Worm (Caenorhabditis elegans) whole organism, midembryonic: Measurements from ENCODE around the gene far-1.

Source experiments
- T22C8.4 ChIP-seq: fragments of 200-800 bp; sonication (Bioruptor generic); IDR thresholded peaks from 2 replicates; pipeline ENCODE4 v1.3.6; 2022; ENCODE audit warnings: missing genetic modification characterization, missing compliant biosample characterization
- cog-1 ChIP-seq: sonication (generic microtip); optimal IDR thresholded peaks from 2 replicates; lab custom pipeline; 2016; ENCODE audit warnings: missing genetic modification characterization, missing compliant biosample characterization
- flt-1 ChIP-seq: fragments of 200-800 bp; sonication (Bioruptor generic); IDR thresholded peaks from 2 replicates; pipeline ENCODE4 v1.3.6; 2022; ENCODE audit warnings: missing genetic modification characterization, missing compliant biosample characterization
- klf-2 ChIP-seq: fragments of 200-800 bp; sonication (Bioruptor generic); conservative IDR thresholded peaks from 2 replicates; pipeline ENCODE4 v1.3.6; 2022; ENCODE audit warnings: missing genetic modification reagents, missing genetic modification characterization, missing compliant biosample characterization
- med-1 ChIP-seq: sonication (generic microtip); optimal IDR thresholded peaks from 2 replicates; lab custom pipeline; 2017; ENCODE audit warnings: missing genetic modification characterization, mild to moderate bottlenecking, missing compliant biosample characterization, antibody characterized with exemption, missing genetic modification reagents; ENCODE audit not compliant: insufficient read depth
- ref-1 ChIP-seq: fragments of 200-800 bp; sonication (Bioruptor generic); conservative IDR thresholded peaks from 2 replicates; pipeline ENCODE4 v1.3.6; 2022; ENCODE audit warnings: missing genetic modification reagents, missing genetic modification characterization, missing compliant biosample characterization
- tab-1 ChIP-seq: fragments of 200-800 bp; sonication (Bioruptor generic); IDR thresholded peaks from 2 replicates; pipeline ENCODE4 v1.3.6; 2022; ENCODE audit warnings: missing genetic modification characterization, missing compliant biosample characterization
- ztf-23 ChIP-seq: fragments of 200-800 bp; sonication (Bioruptor generic); IDR thresholded peaks from 2 replicates; pipeline ENCODE4 v1.3.6; 2022; ENCODE audit warnings: missing genetic modification reagents, missing genetic modification characterization, missing compliant biosample characterization
- ztf-29 ChIP-seq: fragments of 200-800 bp; sonication (Bioruptor generic); IDR thresholded peaks from 2 replicates; pipeline ENCODE4 v1.3.6; 2022; ENCODE audit warnings: missing genetic modification reagents, missing genetic modification characterization, missing compliant biosample characterization

Gene far-1

DNA sequence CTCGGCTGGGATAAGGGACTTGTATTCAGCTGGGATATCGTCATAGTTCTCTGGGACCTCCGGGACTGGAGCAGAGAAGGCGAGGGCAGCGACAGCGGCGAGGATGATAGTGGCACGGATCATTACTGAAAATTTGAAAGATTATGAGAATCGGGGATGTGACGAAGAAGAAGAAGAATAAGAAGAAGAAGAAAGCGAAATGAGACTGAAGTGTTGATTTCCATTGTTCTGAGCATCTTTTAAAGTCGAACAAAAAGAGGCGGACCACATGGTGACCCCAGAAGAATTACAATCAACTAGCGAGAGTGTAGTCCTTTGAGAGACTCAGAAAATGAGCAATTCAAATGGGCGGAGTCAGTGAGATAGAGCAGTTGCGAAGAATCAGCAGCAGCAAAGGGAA lies at the start of gene far-1:
TSS of gene far-1 (minus strand) at position 125 of the 400 bp plus-strand sequence.
- TF ChIP-seq ztf-23 (GFP tag; lab: Robert Waterston, UW) (no peak), ztf-29 (GFP tag; lab: Robert Waterston, UW) (no peak), tab-1 (GFP tag; lab: Robert Waterston, UW) (no peak), cog-1 (tag; lab: Kevin White, UChicago) (no peak), klf-2 (GFP tag; lab: Robert Waterston, UW) (no peak), med-1 (GFP tag; lab: Kevin White, UChicago) (no peak), T22C8.4 (GFP tag; lab: Robert Waterston, UW) (no peak), ref-1 (GFP tag; lab: Robert Waterston, UW) (no peak), flt-1 (GFP tag; lab: Robert Waterston, UW) (no peak)

- TF ChIP-seq T22C8.4 (GFP tag; lab: Robert Waterston, UW) (no peak), klf-2 (GFP tag; lab: Robert Waterston, UW) (no peak), flt-1 (GFP tag; lab: Robert Waterston, UW) (no peak), med-1 (GFP tag; lab: Kevin White, UChicago) (no peak), cog-1 (tag; lab: Kevin White, UChicago) (no peak), ref-1 (GFP tag; lab: Robert Waterston, UW) (no peak), ztf-23 (GFP tag; lab: Robert Waterston, UW) (no peak), tab-1 (GFP tag; lab: Robert Waterston, UW) (no peak), ztf-29 (GFP tag; lab: Robert Waterston, UW) (no peak)
Measured at ce11 chrIII:9130588-9130987, 49.6 kb upstream of the far-1 start, which contains the start of gene ZK512.10. Gene ZK512.10, plus strand, starts transcription at chrIII:9130888.

- TF ChIP-seq cog-1 (tag; lab: Kevin White, UChicago), result no peak
- TF ChIP-seq ztf-23 (GFP tag; lab: Robert Waterston, UW), result no peak
- no peak for TF ChIP-seq T22C8.4 (GFP tag; lab: Robert Waterston, UW)
- no peak for TF ChIP-seq tab-1 (GFP tag; lab: Robert Waterston, UW)
- TF ChIP-seq ref-1 (GFP tag; lab: Robert Waterston, UW), result no peak
- TF ChIP-seq flt-1 (GFP tag; lab: Robert Waterston, UW), result no peak
- no peak for TF ChIP-seq ztf-29 (GFP tag; lab: Robert Waterston, UW)
- no peak for TF ChIP-seq med-1 (GFP tag; lab: Kevin White, UChicago)
- TF ChIP-seq klf-2 (GFP tag; lab: Robert Waterston, UW), result no peak
Measured at ce11 chrIII:9125789-9126304, 44.9 kb upstream of the far-1 start, which contains the start of gene sec-16A.1. Gene sec-16A.1, plus strand, starts transcription at chrIII:9125839.

DNA sequence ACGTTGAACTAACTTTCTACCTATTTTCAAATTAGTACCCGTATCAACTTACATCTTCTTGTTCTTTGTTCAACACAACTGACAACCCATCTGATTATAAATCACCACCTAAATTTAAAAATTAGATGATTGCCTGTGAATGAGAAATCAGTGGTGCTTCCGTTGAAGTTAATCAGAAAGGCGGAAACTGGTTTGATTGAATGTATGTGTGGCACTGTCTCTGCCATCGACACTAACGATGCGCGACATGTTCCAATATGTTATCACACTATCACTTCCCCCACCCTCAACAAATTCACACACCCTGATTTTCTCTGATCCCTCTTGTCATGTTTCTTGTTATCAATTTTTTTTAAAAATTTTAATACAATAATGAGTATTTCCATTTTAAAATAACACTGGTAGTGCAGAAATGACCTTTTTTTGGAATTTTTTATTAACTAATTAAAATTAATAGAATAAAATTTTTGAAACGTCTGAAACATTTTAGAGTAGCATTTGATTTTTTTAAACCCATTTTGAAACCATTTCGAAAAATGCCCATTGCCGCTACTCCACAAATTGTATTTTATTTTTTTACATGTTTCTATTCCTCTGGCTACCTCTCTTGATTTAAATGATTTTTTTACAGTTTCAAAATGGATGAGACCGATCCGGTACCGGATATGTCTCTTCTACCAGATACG lies 38.1 kb upstream of the far-1 start, which contains the start of gene ced-11:
TSS of gene ced-11 (plus strand) at position 636 of the 686 bp plus-strand sequence.
- no peak for TF ChIP-seq flt-1 (GFP tag; lab: Robert Waterston, UW)
- no peak for TF ChIP-seq med-1 (GFP tag; lab: Kevin White, UChicago)
- no peak for TF ChIP-seq tab-1 (GFP tag; lab: Robert Waterston, UW)
- TF ChIP-seq T22C8.4 (GFP tag; lab: Robert Waterston, UW), result no peak

DNA sequence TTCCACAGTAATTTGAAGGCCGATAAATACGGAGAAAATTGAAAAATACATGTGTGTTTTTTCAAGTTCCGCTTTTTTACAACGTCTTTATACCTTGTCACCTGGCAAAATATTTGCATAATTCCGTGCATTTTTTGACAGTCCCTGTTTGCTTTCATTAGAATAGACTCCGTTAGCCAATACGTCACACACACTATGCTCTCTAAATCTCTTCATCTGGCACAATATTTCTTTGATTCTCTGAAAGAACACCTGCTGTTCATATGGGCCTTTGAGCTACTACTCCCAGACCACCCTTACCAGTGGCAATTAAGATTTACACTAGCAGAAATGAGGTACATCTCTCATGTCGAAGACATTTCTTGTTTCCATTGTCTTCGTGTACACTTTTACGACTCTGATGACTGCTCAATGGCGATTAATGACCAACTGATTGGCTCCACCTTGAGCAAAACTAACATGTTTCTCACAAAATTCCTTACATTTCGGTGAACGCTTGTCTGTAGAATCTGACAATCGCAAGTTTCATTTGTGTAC lies 37.4 kb upstream of the far-1 start, which contains the start of gene grl-11:
TSS of gene grl-11 (minus strand) at position 51 of the 537 bp plus-strand sequence.
- TF ChIP-seq T22C8.4 (GFP tag; lab: Robert Waterston, UW) (no peak), cog-1 (tag; lab: Kevin White, UChicago) (no peak), ztf-23 (GFP tag; lab: Robert Waterston, UW) (no peak), ztf-29 (GFP tag; lab: Robert Waterston, UW) (no peak), tab-1 (GFP tag; lab: Robert Waterston, UW) (no peak), med-1 (GFP tag; lab: Kevin White, UChicago) (no peak), klf-2 (GFP tag; lab: Robert Waterston, UW) (no peak), flt-1 (GFP tag; lab: Robert Waterston, UW) (no peak), ref-1 (GFP tag; lab: Robert Waterston, UW) (no peak)

- TF ChIP-seq ztf-23 (GFP tag; lab: Robert Waterston, UW) (no peak), tab-1 (GFP tag; lab: Robert Waterston, UW) (no peak), T22C8.4 (GFP tag; lab: Robert Waterston, UW) (no peak), med-1 (GFP tag; lab: Kevin White, UChicago) (no peak), klf-2 (GFP tag; lab: Robert Waterston, UW) (no peak), ztf-29 (GFP tag; lab: Robert Waterston, UW) (no peak), flt-1 (GFP tag; lab: Robert Waterston, UW) (no peak), ref-1 (GFP tag; lab: Robert Waterston, UW) (no peak)
Measured at ce11 chrIII:9115745-9116144, 34.8 kb upstream of the far-1 start.

DNA sequence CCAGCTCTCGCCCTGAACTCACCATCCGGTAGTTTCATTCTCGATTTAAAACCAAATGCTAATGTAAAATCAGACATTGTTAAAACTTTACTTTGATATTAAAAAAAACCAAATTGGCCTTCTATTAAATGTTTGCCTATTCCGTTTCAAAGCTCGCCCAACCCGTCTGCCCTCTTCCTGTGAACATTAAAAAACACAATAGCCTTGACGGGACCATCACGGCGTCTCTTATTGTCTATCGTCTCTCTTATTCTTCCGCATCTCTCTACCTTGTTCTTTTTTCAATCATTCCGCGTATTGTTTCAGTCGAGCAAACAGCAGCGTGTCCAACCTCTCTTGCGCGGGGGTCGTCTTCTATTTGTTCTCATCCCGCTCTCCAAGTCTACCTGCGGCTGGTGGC lies 33.7 kb upstream of the far-1 start, which contains the start of gene ZK512.1:
TSS of gene ZK512.1 (plus strand) at position 301 of the 400 bp plus-strand sequence.
- TF ChIP-seq tab-1 (GFP tag; lab: Robert Waterston, UW), result no peak
- TF ChIP-seq T22C8.4 (GFP tag; lab: Robert Waterston, UW), result no peak
- no peak for TF ChIP-seq cog-1 (tag; lab: Kevin White, UChicago)
- TF ChIP-seq med-1 (GFP tag; lab: Kevin White, UChicago), result no peak
- TF ChIP-seq klf-2 (GFP tag; lab: Robert Waterston, UW), result no peak
- no peak for TF ChIP-seq ztf-23 (GFP tag; lab: Robert Waterston, UW)
- TF ChIP-seq flt-1 (GFP tag; lab: Robert Waterston, UW), result no peak
- no peak for TF ChIP-seq ref-1 (GFP tag; lab: Robert Waterston, UW)
- no peak for TF ChIP-seq ztf-29 (GFP tag; lab: Robert Waterston, UW)

DNA sequence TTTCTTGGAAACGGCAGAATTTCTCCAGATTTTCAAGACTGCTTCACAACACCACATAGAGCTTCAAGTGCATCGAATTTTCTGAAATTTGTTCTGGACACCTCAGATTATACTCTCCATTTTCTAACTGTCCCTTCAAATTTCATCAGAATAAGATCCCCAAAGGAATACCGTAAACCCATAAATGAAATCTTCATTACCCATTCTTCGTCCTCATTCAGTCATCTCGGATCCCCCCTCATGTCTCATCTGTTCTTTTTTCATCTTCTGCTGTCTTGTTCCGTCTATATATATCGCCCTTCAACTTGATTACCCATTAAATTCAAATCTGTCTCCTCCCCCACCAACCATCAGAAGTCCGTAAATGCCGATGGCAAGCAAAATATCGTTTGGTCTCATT lies 33.1 kb upstream of the far-1 start:
- TF ChIP-seq flt-1 (GFP tag; lab: Robert Waterston, UW) (peak; percentile 44; the same call in 1 of the 2 replicates), T22C8.4 (GFP tag; lab: Robert Waterston, UW) (no peak)
